Worm (Caenorhabditis elegans) whole organism, L2 larva: ENCODE results near the gene pigt-1.

Experiments used
- R02D3.7 ChIP-seq: fragments of 150-350 bp; optimal IDR thresholded peaks from 2 replicates; lab custom pipeline; 2014; ENCODE audit warnings: missing biosample characterization, missing genetic modification characterization
- ama-1 ChIP-seq: fragments of 150-350 bp; optimal IDR thresholded peaks from 2 replicates; lab custom pipeline; 2018; ENCODE audit warnings: inconsistent platforms
- blmp-1 ChIP-seq: sonication (generic microtip); optimal IDR thresholded peaks from 2 replicates; lab custom pipeline; 2017; ENCODE audit warnings: missing genetic modification characterization, mild to moderate bottlenecking, missing compliant biosample characterization, antibody characterized with exemption, moderate library complexity; ENCODE audit not compliant: insufficient read depth
- dmd-4 ChIP-seq: sonication (generic microtip); optimal IDR thresholded peaks from 2 replicates; lab custom pipeline; 2017; ENCODE audit warnings: missing biosample characterization, missing genetic modification characterization
- gmeb-1 ChIP-seq: fragments of 150-350 bp; optimal IDR thresholded peaks from 2 replicates; lab custom pipeline; 2014; ENCODE audit warnings: missing biosample characterization, missing genetic modification characterization
- lin-13 ChIP-seq: fragments of 150-350 bp; optimal IDR thresholded peaks from 2 replicates; lab custom pipeline; 2014; ENCODE audit warnings: missing biosample characterization, missing genetic modification reagents, missing genetic modification characterization
- lin-39 ChIP-seq: fragments of 150-350 bp; optimal IDR thresholded peaks from 2 replicates; lab custom pipeline; 2014; ENCODE audit warnings: missing biosample characterization, missing genetic modification reagents, missing genetic modification characterization
- lsy-2 ChIP-seq, 2 experiments: fragments of 150-350 bp in 1 of 2; sonication (generic microtip) in 1 of 2; optimal IDR thresholded peaks; 2 replicates each; lab custom pipeline; 2014 to 2017; ENCODE audit warnings: missing biosample characterization in 2 of 2, missing genetic modification characterization in 2 of 2
- nhr-23 ChIP-seq: fragments of 150-350 bp; optimal IDR thresholded peaks from 2 replicates; lab custom pipeline; 2014; ENCODE audit warnings: missing biosample characterization, missing genetic modification reagents, missing genetic modification characterization
- nhr-237 ChIP-seq: fragments of 150-350 bp; optimal IDR thresholded peaks from 2 replicates; lab custom pipeline; 2014; ENCODE audit warnings: missing biosample characterization, missing genetic modification characterization
- unc-39 ChIP-seq: fragments of 150-350 bp; optimal IDR thresholded peaks from 2 replicates; lab custom pipeline; 2014; ENCODE audit warnings: missing biosample characterization, missing genetic modification characterization
- unc-62 ChIP-seq: fragments of 150-350 bp; optimal IDR thresholded peaks from 2 replicates; lab custom pipeline; 2014; ENCODE audit warnings: missing biosample characterization, missing genetic modification reagents, missing genetic modification characterization

- TF ChIP-seq lsy-2 (tag; optimal IDR thresholded peaks at IDR 0.05; lab: Kevin White, UChicago) (peak in 1 of 2 experiments; percentile 40), unc-62 (GFP tag; lab: Kevin White, UChicago) (no peak), lin-13 (peak; percentile 25), blmp-1 (tag; lab: Kevin White, UChicago) (peak; percentile 9), unc-39 (no peak), lin-39 (tag; lab: Kevin White, UChicago) (no peak), nhr-237 (tag; lab: Kevin White, UChicago) (no peak), R02D3.7 (tag; lab: Kevin White, UChicago) (no peak), dmd-4 (tag; lab: Kevin White, UChicago) (no peak), gmeb-1 (no peak), ama-1 (peak; percentile 74), nhr-23 (tag; lab: Kevin White, UChicago) (no peak)
Measured at ce11 chrV:10953471-10954155, 5.0 kb downstream of the pigt-1 start.
